Fruit fly (Drosophila melanogaster) whole organism, embryonic: Measurements from ENCODE around the gene mRpS23.

Experiments
- Awh ChIP-seq: fragments of 200-800 bp; sonication (Bioruptor generic); IDR thresholded peaks from 2 replicates; pipeline ENCODE4, ENCODE4 v1.3.6; 2022; ENCODE audit warnings: missing biosample characterization, missing genetic modification characterization
- CG11504 ChIP-seq: fragments of 200-800 bp; sonication (Bioruptor generic); optimal IDR thresholded peaks from 3 replicates; lab custom pipeline; 2019; ENCODE audit warnings: missing biosample characterization, mild to moderate bottlenecking, missing genetic modification characterization, moderate library complexity
- CG12071 ChIP-seq: fragments of 200-800 bp; sonication (Bioruptor generic); optimal IDR thresholded peaks from 3 replicates; lab custom pipeline; 2018; ENCODE audit warnings: missing biosample characterization, mild to moderate bottlenecking, missing genetic modification characterization
- CG13624 ChIP-seq: fragments of 200-800 bp; sonication (Bioruptor generic); optimal IDR thresholded peaks from 2 replicates; lab custom pipeline; 2016; ENCODE audit warnings: missing biosample characterization, missing genetic modification characterization
- CG14965 ChIP-seq: fragments of 200-800 bp; sonication (Bioruptor generic); optimal IDR thresholded peaks from 2 replicates; lab custom pipeline; 2016; ENCODE audit warnings: missing biosample characterization, missing genetic modification characterization, borderline replicate concordance
- CG17186 ChIP-seq: fragments of 200-800 bp; sonication (Bioruptor generic); optimal IDR thresholded peaks from 3 replicates; lab custom pipeline; 2017; ENCODE audit warnings: missing biosample characterization, missing genetic modification reagents, missing genetic modification characterization
- CG18619 ChIP-seq: fragments of 200-800 bp; sonication (Bioruptor generic); optimal IDR thresholded peaks from 3 replicates; lab custom pipeline; 2017; ENCODE audit warnings: missing biosample characterization, mild to moderate bottlenecking, missing genetic modification characterization
- CG2116 ChIP-seq: fragments of 200-800 bp; sonication (Bioruptor generic); optimal IDR thresholded peaks from 3 replicates; lab custom pipeline; 2018; ENCODE audit warnings: missing biosample characterization, mild to moderate bottlenecking, missing genetic modification characterization
- CG4404 ChIP-seq: fragments of 200-800 bp; sonication (Bioruptor generic); IDR thresholded peaks from 2 replicates; pipeline ENCODE4 v1.3.6; 2022; ENCODE audit warnings: missing biosample characterization, missing genetic modification characterization
- CG5953 ChIP-seq: fragments of 200-800 bp; sonication (Bioruptor generic); IDR thresholded peaks from 2 replicates; pipeline ENCODE4 v1.3.6; 2022; ENCODE audit warnings: missing biosample characterization, missing genetic modification characterization
- CG6689 ChIP-seq: fragments of 200-800 bp; sonication (Bioruptor generic); IDR thresholded peaks from 2 replicates; pipeline ENCODE4 v1.3.6; 2022; ENCODE audit warnings: missing biosample characterization, missing genetic modification characterization
- CG9609 ChIP-seq: fragments of 200-800 bp; sonication (Bioruptor generic); optimal IDR thresholded peaks from 3 replicates; lab custom pipeline; 2016; ENCODE audit warnings: missing biosample characterization, missing genetic modification characterization
- CG9876 ChIP-seq: fragments of 200-800 bp; sonication (Bioruptor generic); optimal IDR thresholded peaks from 2 replicates; lab custom pipeline; 2016; ENCODE audit warnings: missing biosample characterization, missing genetic modification characterization
- Camta ChIP-seq: fragments of 200-800 bp; sonication (Bioruptor generic); optimal IDR thresholded peaks from 2 replicates; lab custom pipeline; 2016; ENCODE audit warnings: missing biosample characterization, missing genetic modification characterization
- Dad ChIP-seq: fragments of 200-800 bp; sonication (Bioruptor generic); optimal IDR thresholded peaks from 3 replicates; lab custom pipeline; 2016; ENCODE audit warnings: missing biosample characterization, missing genetic modification characterization
- Deaf1 ChIP-seq: fragments of 200-800 bp; optimal IDR thresholded peaks from 3 replicates; lab custom pipeline; 2019; ENCODE audit warnings: missing biosample characterization, mild to moderate bottlenecking, missing genetic modification characterization, moderate library complexity
- Hey ChIP-seq: fragments of 200-800 bp; sonication (Bioruptor generic); optimal IDR thresholded peaks from 3 replicates; lab custom pipeline; 2018; ENCODE audit warnings: missing biosample characterization, mild to moderate bottlenecking, missing genetic modification characterization
- Hr51 ChIP-seq, 2 experiments: fragments of 200-800 bp; sonication (Bioruptor generic); optimal IDR thresholded peaks; 2 replicates in 1 of 2; 3 replicates in 1 of 2; lab custom pipeline; 2016 to 2018; ENCODE audit warnings: missing biosample characterization in 2 of 2, missing genetic modification characterization in 2 of 2, mild to moderate bottlenecking in 1 of 2, moderate library complexity in 1 of 2
- Hr78 ChIP-seq, 2 experiments: fragments of 200-800 bp in 1 of 2; fragments of >200 bp in 1 of 2; sonication (Bioruptor generic) in 1 of 2; optimal IDR thresholded peaks; 2 replicates each; lab custom pipeline; 2017 to 2019; ENCODE audit warnings: missing biosample characterization in 2 of 2, missing genetic modification characterization in 2 of 2, mild to moderate bottlenecking in 1 of 2, moderate library complexity in 1 of 2
- Nf-YB ChIP-seq: fragments of 200-800 bp; sonication (Bioruptor generic); optimal IDR thresholded peaks from 3 replicates; lab custom pipeline; 2019; ENCODE audit warnings: missing biosample characterization, mild to moderate bottlenecking, missing genetic modification characterization, moderate library complexity
- Tbp ChIP-seq: fragments of >200 bp; optimal IDR thresholded peaks from 2 replicates; lab custom pipeline; 2018; ENCODE audit warnings: missing biosample characterization, missing genetic modification characterization
- abd-A ChIP-seq: fragments of 200-800 bp; sonication (Bioruptor generic); optimal IDR thresholded peaks from 3 replicates; lab custom pipeline; 2019; ENCODE audit warnings: missing biosample characterization, mild to moderate bottlenecking, missing genetic modification characterization, moderate library complexity
- aop ChIP-seq: fragments of 200-800 bp; sonication (Bioruptor generic); IDR thresholded peaks from 2 replicates; pipeline ENCODE4 v1.3.6; 2022; ENCODE audit warnings: missing biosample characterization, missing genetic modification characterization
- ash1 ChIP-seq: fragments of 200-800 bp; sonication (Bioruptor generic); optimal IDR thresholded peaks from 2 replicates; lab custom pipeline; 2018; ENCODE audit warnings: missing biosample characterization, mild to moderate bottlenecking, missing genetic modification characterization
- ato ChIP-seq: fragments of 200-800 bp; sonication (Bioruptor generic); IDR thresholded peaks from 2 replicates; pipeline ENCODE4 v1.3.6; 2022; ENCODE audit warnings: missing biosample characterization, missing genetic modification characterization; ENCODE audit not compliant: partially characterized antibody
- bigmax ChIP-seq: fragments of 200-800 bp; sonication (Bioruptor generic); optimal IDR thresholded peaks from 2 replicates; lab custom pipeline; 2018; ENCODE audit warnings: missing biosample characterization, mild to moderate bottlenecking, missing genetic modification characterization
- bsh ChIP-seq, 2 experiments: fragments of 200-800 bp; sonication (Bioruptor generic); optimal IDR thresholded peaks; 2 replicates each; lab custom pipeline; 2017 to 2018; ENCODE audit warnings: mild to moderate bottlenecking in 2 of 2, missing biosample characterization in 2 of 2, missing genetic modification characterization in 2 of 2, moderate library complexity in 1 of 2
- cato ChIP-seq: fragments of 200-800 bp; sonication (Bioruptor generic); optimal IDR thresholded peaks from 2 replicates; lab custom pipeline; 2016; ENCODE audit warnings: missing biosample characterization, missing genetic modification characterization, borderline replicate concordance
- corto ChIP-seq: fragments of 200-800 bp; sonication (Bioruptor generic); optimal IDR thresholded peaks from 2 replicates; lab custom pipeline; 2016; ENCODE audit warnings: missing biosample characterization, mild to moderate bottlenecking, missing genetic modification characterization, moderate library complexity
- crc ChIP-seq: fragments of 200-800 bp; sonication (Bioruptor generic); optimal IDR thresholded peaks from 2 replicates; lab custom pipeline; 2016; ENCODE audit warnings: missing biosample characterization, missing genetic modification characterization
- crol ChIP-seq: fragments of 200-800 bp; sonication (Bioruptor generic); IDR thresholded peaks from 2 replicates; pipeline ENCODE4 v1.3.6; 2022; ENCODE audit warnings: missing biosample characterization, missing genetic modification characterization
- crp ChIP-seq, 2 experiments: fragments of 200-800 bp; sonication (Bioruptor generic); optimal IDR thresholded peaks; 2 replicates in 1 of 2; 3 replicates in 1 of 2; lab custom pipeline; 2017; ENCODE audit warnings: missing biosample characterization in 2 of 2, missing genetic modification characterization in 2 of 2, mild to moderate bottlenecking in 1 of 2, moderate library complexity in 1 of 2
- dan ChIP-seq: fragments of 200-800 bp; sonication (Bioruptor generic); IDR thresholded peaks from 2 replicates; pipeline ENCODE4 v1.3.6; 2022; ENCODE audit warnings: missing biosample characterization, missing genetic modification characterization
- danr ChIP-seq: fragments of 200-800 bp; sonication (Bioruptor generic); IDR thresholded peaks from 2 replicates; pipeline ENCODE4 v1.3.6; 2022; ENCODE audit warnings: missing biosample characterization, missing genetic modification characterization
- fd64A ChIP-seq: fragments of 200-800 bp; sonication (Bioruptor generic); optimal IDR thresholded peaks from 3 replicates; lab custom pipeline; 2018; ENCODE audit warnings: missing biosample characterization, mild to moderate bottlenecking, missing genetic modification characterization
- grn ChIP-seq: fragments of 200-800 bp; sonication (Bioruptor generic); optimal IDR thresholded peaks from 3 replicates; lab custom pipeline; 2017; ENCODE audit warnings: missing biosample characterization, missing genetic modification characterization
- lab ChIP-seq: fragments of 200-800 bp; sonication (Bioruptor generic); optimal IDR thresholded peaks from 3 replicates; lab custom pipeline; 2017; ENCODE audit warnings: missing biosample characterization, missing genetic modification characterization, mild to moderate bottlenecking, moderate library complexity, missing genetic modification reagents
- nerfin-2 ChIP-seq: fragments of 200-800 bp; sonication (Bioruptor generic); IDR thresholded peaks from 2 replicates; pipeline ENCODE4 v1.3.6; 2022; ENCODE audit warnings: missing biosample characterization, missing genetic modification characterization; ENCODE audit not compliant: partially characterized antibody
- org-1 ChIP-seq: fragments of 200-800 bp; sonication (Bioruptor generic); optimal IDR thresholded peaks from 2 replicates; lab custom pipeline; 2017; ENCODE audit warnings: missing biosample characterization, missing genetic modification characterization
- otp ChIP-seq: fragments of 200-800 bp; sonication (Bioruptor generic); IDR thresholded peaks from 3 replicates; pipeline ENCODE4, ENCODE4 v1.3.6; 2022; ENCODE audit warnings: missing biosample characterization, missing genetic modification characterization
- salm ChIP-seq: fragments of 200-800 bp; sonication (Bioruptor generic); optimal IDR thresholded peaks from 2 replicates; lab custom pipeline; 2018; ENCODE audit warnings: missing biosample characterization, mild to moderate bottlenecking, missing genetic modification characterization
- tap ChIP-seq: fragments of 200-800 bp; optimal IDR thresholded peaks from 3 replicates; lab custom pipeline; 2019; ENCODE audit warnings: missing biosample characterization, mild to moderate bottlenecking, missing genetic modification characterization, moderate library complexity
- tna ChIP-seq: fragments of 200-800 bp; sonication (Bioruptor generic); IDR thresholded peaks from 2 replicates; pipeline ENCODE4 v1.3.6; 2022; ENCODE audit warnings: missing biosample characterization, missing genetic modification characterization; ENCODE audit not compliant: partially characterized antibody
- toy ChIP-seq: fragments of 200-800 bp; sonication (Bioruptor generic); IDR thresholded peaks from 2 replicates; pipeline ENCODE4 v1.3.6; 2022; ENCODE audit warnings: missing biosample characterization, missing genetic modification characterization
- trem ChIP-seq: fragments of 200-800 bp; optimal IDR thresholded peaks from 3 replicates; lab custom pipeline; 2019; ENCODE audit warnings: missing biosample characterization, mild to moderate bottlenecking, missing genetic modification characterization, moderate library complexity
- tx ChIP-seq: fragments of 200-800 bp; sonication (Bioruptor generic); optimal IDR thresholded peaks from 2 replicates; lab custom pipeline; 2016; ENCODE audit warnings: missing biosample characterization, missing genetic modification characterization
- unpg ChIP-seq: fragments of 200-800 bp; sonication (Bioruptor generic); optimal IDR thresholded peaks from 3 replicates; lab custom pipeline; 2018; ENCODE audit warnings: missing biosample characterization, mild to moderate bottlenecking, missing genetic modification characterization, moderate library complexity

Gene mRpS23

DNA sequence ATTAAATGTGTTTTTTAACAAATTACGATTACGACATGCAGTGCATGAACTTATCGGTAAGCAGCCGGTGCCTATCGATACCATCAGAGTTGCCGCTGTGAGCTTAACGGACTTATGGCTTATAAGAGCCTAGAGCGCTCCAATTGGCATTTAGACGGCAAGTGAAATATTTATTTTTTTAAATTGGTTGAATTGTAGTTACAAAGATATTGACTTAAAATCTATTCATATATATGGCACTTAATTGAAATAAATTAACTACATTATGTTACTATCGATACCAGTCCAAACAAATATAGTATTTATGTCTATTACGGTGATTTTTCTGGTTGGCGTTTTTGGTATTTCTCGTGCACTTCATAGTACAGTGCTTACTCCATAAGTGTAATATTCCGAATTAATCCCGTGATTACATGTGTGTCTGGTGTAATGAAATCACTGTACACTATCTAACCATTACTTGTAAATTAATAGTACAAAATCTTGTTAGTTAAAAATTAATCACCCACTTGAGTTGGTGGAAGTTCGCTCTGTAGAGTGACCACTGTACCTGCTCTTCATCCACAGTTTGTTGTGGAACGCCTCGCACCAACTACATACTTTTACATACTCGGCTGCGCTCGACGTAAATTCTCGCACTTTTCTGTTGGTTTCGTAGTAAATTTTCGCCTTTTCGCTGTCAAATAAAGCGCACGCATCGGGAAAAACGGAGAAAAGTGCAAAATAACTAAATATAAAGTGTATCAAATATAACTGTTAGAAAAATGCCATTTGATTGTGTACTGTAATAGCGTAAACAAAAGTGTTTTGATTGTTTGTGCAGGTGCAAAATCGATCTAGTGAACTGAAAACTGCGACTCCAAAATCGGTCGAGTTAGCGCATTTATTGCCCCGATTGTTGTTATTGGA lies at the start of gene mRpS23, which contains the start of gene CenG1A:
TSS of gene mRpS23 (minus strand) at position 71 of the 909 bp plus-strand sequence.
TSS of gene CenG1A (plus strand) at position 563 of the 909 bp plus-strand sequence.
- TF ChIP-seq CG11504: peak; percentile 99
- TF ChIP-seq Hr51 (GFP tag; optimal IDR thresholded peaks at IDR 0.05; lab: Kevin White, UChicago): peak; percentile 100
- TF ChIP-seq ato: 0 out of 2 replicates have a peak, but pooled peaks have one; percentile 33
- peak; percentile 99 for TF ChIP-seq CG9876
- TF ChIP-seq ash1: peak; percentile 99
- no peak for TF ChIP-seq corto (GFP tag; lab: Kevin White, UChicago)
- TF ChIP-seq abd-A: no peak
- TF ChIP-seq Tbp: no peak
- TF ChIP-seq CG13624 (GFP tag; lab: Kevin White, UChicago): peak; percentile 100
- peak in 1 of 2 experiments; percentile 97 for TF ChIP-seq Hr78 (GFP tag; optimal IDR thresholded peaks at IDR 0.05; lab: Kevin White, UChicago)
- TF ChIP-seq Hey (tag; lab: Kevin White, UChicago): peak; percentile 99
- peak; percentile 95 for TF ChIP-seq grn (GFP tag; lab: Kevin White, UChicago)
- peak; percentile 99 for TF ChIP-seq aop (GFP tag; lab: Robert Waterston, UW)
- TF ChIP-seq CG5953 (GFP tag; lab: Robert Waterston, UW): peak; percentile 100
- peak; percentile 100 for TF ChIP-seq tap (tag; lab: Kevin White, UChicago)
- TF ChIP-seq CG17186 (GFP tag; lab: Kevin White, UChicago): peak; percentile 98
- peak; percentile 93 for TF ChIP-seq crol (GFP tag; lab: Robert Waterston, UW)
- peak; percentile 100 for TF ChIP-seq lab
- peak; percentile 100 for TF ChIP-seq unpg (GFP tag; lab: Kevin White, UChicago)
- peak; percentile 98 for TF ChIP-seq trem (tag; lab: Kevin White, UChicago)
- peak; percentile 99 for TF ChIP-seq dan (GFP tag; lab: Robert Waterston, UW)
- TF ChIP-seq otp: peak; percentile 100
- TF ChIP-seq cato (GFP tag; lab: Kevin White, UChicago): peak; percentile 100
- TF ChIP-seq CG9609 (GFP tag; lab: Kevin White, UChicago): peak; percentile 100
- peak; percentile 89 for TF ChIP-seq bigmax (GFP tag; lab: Kevin White, UChicago)
- peak; percentile 100 for TF ChIP-seq org-1 (GFP tag; lab: Kevin White, UChicago)
- peak; percentile 100 for TF ChIP-seq CG18619 (GFP tag; lab: Kevin White, UChicago)
- TF ChIP-seq Dad (GFP tag; lab: Kevin White, UChicago): peak; percentile 100
- TF ChIP-seq CG12071 (GFP tag; lab: Kevin White, UChicago): peak; percentile 100
- TF ChIP-seq toy (GFP tag; lab: Robert Waterston, UW): peak; percentile 99
- peak; percentile 100 for TF ChIP-seq crc (GFP tag; lab: Kevin White, UChicago)
- TF ChIP-seq bsh (GFP tag; optimal IDR thresholded peaks at IDR 0.05; lab: Kevin White, UChicago): peak; percentile 100
- peak; percentile 66; the same call in 1 of the 2 replicates for TF ChIP-seq nerfin-2
- TF ChIP-seq salm (tag; lab: Kevin White, UChicago): peak; percentile 100
- TF ChIP-seq Awh (GFP tag; lab: Robert Waterston, UW): peak; percentile 100
- TF ChIP-seq CG2116: peak; percentile 95
- peak; percentile 99 for TF ChIP-seq tx
- peak; percentile 53 for TF ChIP-seq tna (GFP tag; lab: Robert Waterston, UW)
- TF ChIP-seq Nf-YB (GFP tag; lab: Kevin White, UChicago): peak; percentile 92
- TF ChIP-seq CG14965 (GFP tag; lab: Kevin White, UChicago): peak; percentile 93
- peak; percentile 91 for TF ChIP-seq Deaf1 (tag; lab: Kevin White, UChicago)
- TF ChIP-seq danr (GFP tag; lab: Robert Waterston, UW): peak; percentile 99
- TF ChIP-seq CG4404 (GFP tag; lab: Robert Waterston, UW): peak; percentile 100
- TF ChIP-seq CG6689 (GFP tag; lab: Robert Waterston, UW): peak; percentile 100
- peak; percentile 99 for TF ChIP-seq Camta (GFP tag; lab: Kevin White, UChicago)
- peak; percentile 52 to 78 for TF ChIP-seq crp (GFP tag; optimal IDR thresholded peaks at IDR 0.05; lab: Kevin White, UChicago)
- peak; percentile 100 for TF ChIP-seq fd64A (GFP tag; lab: Kevin White, UChicago)
